Worm (Caenorhabditis elegans): ENCODE data around the gene F32D8.15.

Gene F32D8.15

ce11 chrV:10859048-10859637 lies 44.7 kb upstream of the F32D8.15 start (continued):
- TF ChIP-seq nhr-10 (tag; optimal IDR thresholded peaks at IDR 0.05): no peak
- no peak for TF ChIP-seq zfp-2 (tag; optimal IDR thresholded peaks at IDR 0.05)
- TF ChIP-seq F44E2.7 (GFP tag; IDR thresholded peaks at IDR 0.05): no peak
- no peak for TF ChIP-seq aly-2 (tag; optimal IDR thresholded peaks at IDR 0.05)
- TF ChIP-seq gei-8 (GFP tag; optimal IDR thresholded peaks at IDR 0.05): no peak
- TF ChIP-seq aha-1 (tag): peak; percentile 80

DNA sequence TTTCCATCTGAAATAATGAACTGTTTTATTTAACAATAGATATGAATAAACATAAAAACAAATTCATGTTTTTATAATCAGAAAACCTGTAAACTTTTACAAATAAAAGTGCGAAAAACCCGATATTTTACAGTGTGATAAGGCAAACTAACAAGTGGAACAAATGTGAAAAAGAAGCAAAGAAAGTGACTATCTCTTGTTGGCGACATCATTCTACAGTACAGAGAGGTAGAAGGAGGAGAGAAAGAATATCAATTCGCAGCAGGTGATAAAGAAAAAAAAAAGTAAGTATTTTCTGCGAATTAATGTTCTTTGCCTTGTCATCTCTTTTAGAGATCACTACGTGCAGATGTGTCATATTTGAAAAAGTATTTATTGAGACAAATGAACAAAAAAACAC lies 44.1 kb upstream of the F32D8.15 start:
- TF ChIP-seq egl-27 (tag; optimal IDR thresholded peaks at IDR 0.05) (no peak), hlh-11 (tag; optimal IDR thresholded peaks at IDR 0.05) (peak; percentile 67), daf-16 (GFP tag; optimal IDR thresholded peaks at IDR 0.05) (no peak), daf-16 (tag; optimal IDR thresholded peaks at IDR 0.05) (peak; percentile 63), nhr-77 (tag; optimal IDR thresholded peaks at IDR 0.05) (peak; percentile 69), dve-1 (tag; optimal IDR thresholded peaks at IDR 0.05; ENCODE audit: insufficient read depth) (peak; percentile 55), php-3 (GFP tag; IDR thresholded peaks at IDR 0.05) (peak; percentile 60; the same call in 1 of the 2 replicates), nhr-10 (tag; optimal IDR thresholded peaks at IDR 0.05) (no peak), dpl-1 (GFP tag; optimal IDR thresholded peaks at IDR 0.05) (peak; percentile 4), ZK337.2 (GFP tag; IDR thresholded peaks at IDR 0.05) (no peak), dmd-6 (GFP tag; IDR thresholded peaks at IDR 0.05) (peak; percentile 74), mdl-1 (tag; optimal IDR thresholded peaks at IDR 0.05) (peak in 1 of 2 experiments; percentile 43), unc-62 (GFP tag; optimal IDR thresholded peaks at IDR 0.05 in 1 of 2) (peak in 1 of 2 experiments; percentile 2), unc-62 (tag; optimal IDR thresholded peaks at IDR 0.05) (no peak), spr-1 (tag; optimal IDR thresholded peaks at IDR 0.05) (no peak), lsy-2 (tag; optimal IDR thresholded peaks at IDR 0.05) (peak in 1 of 2 experiments; percentile 43), nhr-48 (tag; optimal IDR thresholded peaks at IDR 0.05) (peak; percentile 36), jun-1 (tag; optimal IDR thresholded peaks at IDR 0.05) (no peak), hif-1 (tag; optimal IDR thresholded peaks at IDR 0.05) (peak in 1 of 2 experiments; percentile 33), mxl-3 (GFP tag; optimal IDR thresholded peaks at IDR 0.05) (peak; percentile 23), lir-3 (tag; optimal IDR thresholded peaks at IDR 0.05) (no peak), Y75B8A.6 (GFP tag; IDR thresholded peaks at IDR 0.05) (no peak), hmg-1.1 (GFP tag; IDR thresholded peaks at IDR 0.05) (no peak), cey-2 (tag; optimal IDR thresholded peaks at IDR 0.05; ENCODE audit: borderline replicate concordance, insufficient read depth) (peak; percentile 26), pqm-1 (tag; optimal IDR thresholded peaks at IDR 0.05) (peak; percentile 94), nhr-28 (tag; optimal IDR thresholded peaks at IDR 0.05) (peak; percentile 91), ceh-20 (GFP tag; IDR thresholded peaks at IDR 0.05) (no peak), aha-1 (tag) (peak; percentile 99), hlh-30 (tag; optimal IDR thresholded peaks at IDR 0.05; ENCODE audit: insufficient read depth) (peak; percentile 23), snpc-4 (tag; optimal IDR thresholded peaks at IDR 0.05) (no peak)

DNA sequence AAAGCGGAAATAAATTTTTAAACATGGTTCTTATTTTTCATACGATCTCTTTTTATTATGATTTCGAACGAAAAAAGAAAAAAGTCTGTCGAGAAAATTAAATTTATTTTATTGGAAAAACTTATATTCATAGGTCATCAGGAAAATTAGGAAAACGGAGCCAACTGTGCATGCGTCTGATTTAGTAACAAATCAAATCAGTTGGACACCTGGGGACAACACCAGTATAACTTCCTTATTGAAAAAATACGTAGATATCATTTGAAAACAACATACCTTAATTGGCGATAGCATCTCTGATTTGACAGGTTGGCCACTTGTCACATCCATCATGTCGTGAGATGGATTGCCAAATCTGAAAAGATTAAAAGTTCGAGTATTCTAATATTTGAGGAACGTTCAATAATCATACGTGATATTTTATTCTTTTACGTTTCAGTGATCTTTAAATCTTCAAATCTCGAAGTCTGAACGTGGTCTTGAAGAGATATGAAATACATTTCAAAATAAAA lies 43.3 kb upstream of the F32D8.15 start:
- peak in 1 of 2 experiments; percentile 98 for TF ChIP-seq unc-62 (GFP tag; optimal IDR thresholded peaks at IDR 0.05 in 1 of 2)
- TF ChIP-seq unc-62 (tag; optimal IDR thresholded peaks at IDR 0.05): no peak
- no peak for TF ChIP-seq saeg-2 (GFP tag; IDR thresholded peaks at IDR 0.05)

DNA sequence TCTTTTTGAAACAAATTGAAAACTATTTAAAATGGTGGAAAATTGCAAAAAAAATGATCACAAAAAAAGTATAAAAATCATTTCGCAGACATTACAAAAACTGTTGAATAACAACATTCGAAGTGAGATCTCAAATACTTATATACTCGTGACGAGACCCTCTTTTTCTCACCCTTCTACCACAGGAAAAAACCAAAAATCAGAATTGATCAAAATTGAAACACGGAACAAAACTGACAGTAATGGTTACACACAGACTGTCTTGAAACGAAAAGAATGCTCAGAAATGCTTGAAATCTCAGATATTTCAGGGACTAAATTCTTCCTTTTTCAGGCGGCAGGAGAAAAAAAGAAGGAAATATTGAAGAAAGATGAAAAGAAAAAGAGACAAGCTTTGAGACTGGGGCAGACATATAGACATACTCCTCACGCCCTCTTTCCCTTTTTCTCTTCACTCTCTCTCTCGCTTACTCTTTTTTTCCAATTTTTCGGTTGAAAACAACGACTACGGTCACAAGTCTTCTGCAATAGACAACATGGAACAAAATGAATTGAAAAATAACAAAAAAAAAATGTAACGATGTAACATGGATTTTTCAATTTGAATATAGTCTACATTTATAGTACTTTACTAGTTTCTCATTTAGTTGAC lies 42.1 kb upstream of the F32D8.15 start:
- TF ChIP-seq daf-12 (tag; optimal IDR thresholded peaks at IDR 0.05) (no peak), lin-15B (tag; optimal IDR thresholded peaks at IDR 0.05) (no peak), tra-1 (GFP tag; IDR thresholded peaks at IDR 0.05) (no peak), ces-1 (GFP tag; optimal IDR thresholded peaks at IDR 0.05) (no peak), dmd-6 (GFP tag; IDR thresholded peaks at IDR 0.05) (peak; percentile 20), lin-13 (GFP tag; optimal IDR thresholded peaks at IDR 0.05) (no peak), mxl-2 (GFP tag; conservative IDR thresholded peaks at IDR 0.05) (no peak), rbr-2 (tag; optimal IDR thresholded peaks at IDR 0.05) (peak; percentile 52), nhr-11 (tag; optimal IDR thresholded peaks at IDR 0.05) (peak; percentile 15), Y105C5A.15 (GFP tag; IDR thresholded peaks at IDR 0.05) (no peak), nhr-28 (tag; optimal IDR thresholded peaks at IDR 0.05) (peak; percentile 59), lsy-2 (tag; optimal IDR thresholded peaks at IDR 0.05) (peak in 1 of 2 experiments; percentile 45), nhr-41 (GFP tag; IDR thresholded peaks at IDR 0.05) (no peak), ceh-44 (GFP tag; IDR thresholded peaks at IDR 0.05) (no peak), hlh-11 (tag; optimal IDR thresholded peaks at IDR 0.05) (peak; percentile 42), aha-1 (tag) (peak; percentile 13)
